Worm (Caenorhabditis elegans): ENCODE data around the gene Y69A2AR.1.
A peak's percentile ranks its signal among the peaks of the same experiment; 100 is the strongest.

Y69A2AR.1 gene

DNA sequence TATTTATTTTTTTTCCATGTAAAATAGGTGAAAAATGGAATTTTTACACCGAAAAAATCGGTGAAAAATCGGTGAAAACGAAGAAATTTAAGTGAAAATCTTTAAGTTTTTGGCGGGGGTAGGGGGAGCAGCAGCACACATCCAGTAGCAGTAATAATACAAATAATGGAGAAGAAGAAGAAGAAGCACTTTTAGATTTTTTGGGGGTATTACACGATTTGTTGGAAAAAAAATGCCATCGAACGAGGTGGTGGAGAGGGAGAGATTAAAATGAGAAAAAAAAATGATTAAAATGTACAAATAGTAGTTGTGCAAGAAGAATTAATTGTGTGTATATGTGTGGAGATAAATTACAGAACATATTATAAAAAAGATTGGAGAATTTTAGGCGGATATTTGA lies 11.3 kb downstream of the Y69A2AR.1 start (continued):
- TF ChIP-seq F49E8.2 (tag; optimal IDR thresholded peaks at IDR 0.05; ENCODE audit: insufficient read depth) (no peak), egrh-3 (GFP tag; IDR thresholded peaks at IDR 0.05) (0 out of 2 replicates have a peak, but pooled peaks have one; percentile 19), Y53G8AR.9 (GFP tag; conservative IDR thresholded peaks at IDR 0.05) (no peak; the same call in 1 of the 2 replicates), lin-40 (tag; optimal IDR thresholded peaks at IDR 0.05) (no peak), zfh-2 (GFP tag; conservative IDR thresholded peaks at IDR 0.05) (no peak), repo-1 (tag; optimal IDR thresholded peaks at IDR 0.05) (peak; percentile 14), ets-4 (GFP tag; optimal IDR thresholded peaks at IDR 0.05) (no peak), ztf-26 (tag; optimal IDR thresholded peaks at IDR 0.05) (no peak), B0035.1 (tag; optimal IDR thresholded peaks at IDR 0.05) (no peak), unc-130 (GFP tag; optimal IDR thresholded peaks at IDR 0.05) (no peak), lin-35 (GFP tag; optimal IDR thresholded peaks at IDR 0.05) (no peak), egl-44 (GFP tag; IDR thresholded peaks at IDR 0.05) (no peak), bed-2 (GFP tag; IDR thresholded peaks at IDR 0.05) (no peak), hrde-1 (tag; optimal IDR thresholded peaks at IDR 0.05; ENCODE audit: borderline replicate concordance) (no peak), athp-1 (tag; optimal IDR thresholded peaks at IDR 0.05) (peak; percentile 40), rcor-1 (GFP tag; IDR thresholded peaks at IDR 0.05) (no peak), madf-8 (GFP tag; conservative IDR thresholded peaks at IDR 0.05) (no peak), let-607 (tag; optimal IDR thresholded peaks at IDR 0.05) (no peak), lsy-27 (tag; optimal IDR thresholded peaks at IDR 0.05; ENCODE audit: borderline replicate concordance, insufficient read depth) (no peak), madf-3 (GFP tag; IDR thresholded peaks at IDR 0.05) (no peak), tlf-1 (GFP tag; optimal IDR thresholded peaks at IDR 0.05) (no peak), mel-28 (tag; optimal IDR thresholded peaks at IDR 0.05; ENCODE audit: borderline replicate concordance) (no peak), C17E4.6 (GFP tag; IDR thresholded peaks at IDR 0.05) (no peak), hsf-1 (GFP tag; IDR thresholded peaks at IDR 0.05) (0 out of 2 replicates have a peak, but pooled peaks have one; percentile 40), F52B5.7 (tag; optimal IDR thresholded peaks at IDR 0.05) (peak; percentile 46), lin-54 (GFP tag; optimal IDR thresholded peaks at IDR 0.05) (no peak), lsl-1 (GFP tag; optimal IDR thresholded peaks at IDR 0.05) (no peak), ztf-22 (GFP tag; optimal IDR thresholded peaks at IDR 0.05) (no peak), D2030.7 (GFP tag; IDR thresholded peaks at IDR 0.05) (peak; percentile 14; the same call in 1 of the 2 replicates), mcd-1 (GFP tag; IDR thresholded peaks at IDR 0.05) (no peak)

ce11 chrIV:2680281-2680680 lies 13.4 kb downstream of the Y69A2AR.1 start:
- TF ChIP-seq pbrm-1 (GFP tag; IDR thresholded peaks at IDR 0.05) (no peak), lin-26 (GFP tag; IDR thresholded peaks at IDR 0.05) (no peak), ztf-18 (tag; optimal IDR thresholded peaks at IDR 0.05) (no peak), fkh-3 (tag; optimal IDR thresholded peaks at IDR 0.05) (no peak), him-1 (tag; optimal IDR thresholded peaks at IDR 0.05) (no peak), F57A8.1 (GFP tag; optimal IDR thresholded peaks at IDR 0.05) (no peak)

- peak; percentile 94 for TF ChIP-seq egrh-3 (GFP tag; IDR thresholded peaks at IDR 0.05)
- TF ChIP-seq nfyb-1 (GFP tag; IDR thresholded peaks at IDR 0.05) = no peak
These were observed 22.0 kb downstream of the Y69A2AR.1 start, which contains the start of gene egrh-3 for ce11 chrIV:2688716-2689307. egrh-3 (minus strand) TSS chrIV:2688766.

Data from whole organism, young adult.